Fruit fly (Drosophila melanogaster): ENCODE data around the gene Smyd3.

Gene Smyd3

DNA sequence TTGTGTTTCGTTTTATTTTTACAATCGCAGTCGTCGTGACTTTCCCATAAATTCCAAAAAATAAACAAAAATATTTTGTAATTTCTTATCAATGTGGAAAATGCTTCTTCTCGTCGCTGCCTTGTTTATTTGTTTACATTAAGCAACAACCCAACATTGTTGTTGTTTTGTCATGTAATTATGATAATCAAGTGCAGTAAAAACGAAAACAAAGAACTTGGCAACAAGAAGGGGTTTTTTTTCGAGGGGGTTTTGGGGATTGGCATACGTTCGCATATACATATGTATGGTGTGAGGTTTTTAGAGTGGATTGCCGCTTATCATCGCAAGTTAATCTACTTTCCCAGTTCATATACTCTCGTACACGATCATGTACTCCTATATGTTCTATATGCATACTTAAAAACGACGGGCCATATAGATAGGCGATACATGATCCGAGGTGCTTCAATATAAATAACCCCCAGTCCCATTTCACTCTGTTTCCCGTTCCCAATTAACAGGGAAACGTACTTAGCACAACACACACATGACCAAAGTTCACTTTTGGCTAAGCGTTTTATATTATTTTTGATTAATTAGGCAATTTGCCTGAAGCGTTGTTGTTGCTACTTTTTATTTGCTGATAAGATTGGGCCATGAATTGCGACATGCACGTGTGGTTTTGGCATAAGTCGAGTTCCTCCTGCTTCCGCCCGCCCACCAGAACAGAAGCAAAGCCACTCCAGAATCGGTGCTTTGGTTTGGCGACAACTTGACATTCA is 45.0 kb upstream of the Smyd3 start (continued):
- peak; percentile 11 for TF ChIP-seq Sox100B (GFP tag; optimal IDR thresholded peaks at IDR 0.05)
- TF ChIP-seq CG12071 (GFP tag; optimal IDR thresholded peaks at IDR 0.05): peak; percentile 38
- peak; percentile 24 for TF ChIP-seq mirr (GFP tag; optimal IDR thresholded peaks at IDR 0.05)
- TF ChIP-seq CG10462 (GFP tag; optimal IDR thresholded peaks at IDR 0.05): no peak
- TF ChIP-seq CG8281 (tag; optimal IDR thresholded peaks at IDR 0.05): no peak
- no peak for TF ChIP-seq CG33213 (GFP tag; optimal IDR thresholded peaks at IDR 0.05)
- peak; percentile 19 for TF ChIP-seq oc (tag; optimal IDR thresholded peaks at IDR 0.05)
- TF ChIP-seq dmrt99B (tag; optimal IDR thresholded peaks at IDR 0.05): peak; percentile 5
- peak; percentile 82 for TF ChIP-seq sens (GFP tag)
- TF ChIP-seq sd (tag; optimal IDR thresholded peaks at IDR 0.05): peak; percentile 32
- TF ChIP-seq PHDP (tag; optimal IDR thresholded peaks at IDR 0.05): peak; percentile 32
- peak; percentile 42 for TF ChIP-seq CG4360 (GFP tag; IDR thresholded peaks at IDR 0.05)
- peak; percentile 58 for TF ChIP-seq sug (tag; optimal IDR thresholded peaks at IDR 0.05)
- peak; percentile 59 for TF ChIP-seq Asciz (GFP tag; optimal IDR thresholded peaks at IDR 0.05)
- peak; percentile 20 for TF ChIP-seq CG31365 (tag; optimal IDR thresholded peaks at IDR 0.05)
- peak; percentile 40 for TF ChIP-seq salm (tag; optimal IDR thresholded peaks at IDR 0.05)
- peak; percentile 40; the same call in 1 of the 2 replicates for TF ChIP-seq vvl (GFP tag; IDR thresholded peaks at IDR 0.05)
- peak; percentile 25 for TF ChIP-seq CG13296 (GFP tag; optimal IDR thresholded peaks at IDR 0.05)
- peak; percentile 23 for TF ChIP-seq Blimp-1 (GFP tag; optimal IDR thresholded peaks at IDR 0.05)
- TF ChIP-seq run (tag; optimal IDR thresholded peaks at IDR 0.05): peak; percentile 15
- peak; percentile 27 for TF ChIP-seq gem (tag; optimal IDR thresholded peaks at IDR 0.05)
- peak; percentile 32 for TF ChIP-seq BtbVII (GFP tag; optimal IDR thresholded peaks at IDR 0.05)
- no peak for TF ChIP-seq CG4820 (GFP tag; optimal IDR thresholded peaks at IDR 0.05)
- TF ChIP-seq HmgZ (tag; optimal IDR thresholded peaks at IDR 0.05): peak; percentile 29
- peak; percentile 4 for TF ChIP-seq CG6813 (GFP tag; optimal IDR thresholded peaks at IDR 0.05)
- TF ChIP-seq BEAF-32 (GFP tag; optimal IDR thresholded peaks at IDR 0.05): no peak
- TF ChIP-seq Sox102F (GFP tag; optimal IDR thresholded peaks at IDR 0.05): peak; percentile 21
- peak; percentile 10; the same call in 1 of the 2 replicates for TF ChIP-seq Xrp1 (GFP tag; IDR thresholded peaks at IDR 0.05)
- TF ChIP-seq lab (GFP tag; optimal IDR thresholded peaks at IDR 0.05): peak; percentile 28
- TF ChIP-seq CTCF (GFP tag; optimal IDR thresholded peaks at IDR 0.05): peak; percentile 21
- peak; percentile 7 for TF ChIP-seq D19A (tag; optimal IDR thresholded peaks at IDR 0.05)
- TF ChIP-seq CG12299 (tag; optimal IDR thresholded peaks at IDR 0.05): peak; percentile 12
- peak; percentile 25 for TF ChIP-seq CG34376 (GFP tag; optimal IDR thresholded peaks at IDR 0.05)
- peak; percentile 0 for TF ChIP-seq CG15514 (GFP tag; optimal IDR thresholded peaks at IDR 0.05)

DNA sequence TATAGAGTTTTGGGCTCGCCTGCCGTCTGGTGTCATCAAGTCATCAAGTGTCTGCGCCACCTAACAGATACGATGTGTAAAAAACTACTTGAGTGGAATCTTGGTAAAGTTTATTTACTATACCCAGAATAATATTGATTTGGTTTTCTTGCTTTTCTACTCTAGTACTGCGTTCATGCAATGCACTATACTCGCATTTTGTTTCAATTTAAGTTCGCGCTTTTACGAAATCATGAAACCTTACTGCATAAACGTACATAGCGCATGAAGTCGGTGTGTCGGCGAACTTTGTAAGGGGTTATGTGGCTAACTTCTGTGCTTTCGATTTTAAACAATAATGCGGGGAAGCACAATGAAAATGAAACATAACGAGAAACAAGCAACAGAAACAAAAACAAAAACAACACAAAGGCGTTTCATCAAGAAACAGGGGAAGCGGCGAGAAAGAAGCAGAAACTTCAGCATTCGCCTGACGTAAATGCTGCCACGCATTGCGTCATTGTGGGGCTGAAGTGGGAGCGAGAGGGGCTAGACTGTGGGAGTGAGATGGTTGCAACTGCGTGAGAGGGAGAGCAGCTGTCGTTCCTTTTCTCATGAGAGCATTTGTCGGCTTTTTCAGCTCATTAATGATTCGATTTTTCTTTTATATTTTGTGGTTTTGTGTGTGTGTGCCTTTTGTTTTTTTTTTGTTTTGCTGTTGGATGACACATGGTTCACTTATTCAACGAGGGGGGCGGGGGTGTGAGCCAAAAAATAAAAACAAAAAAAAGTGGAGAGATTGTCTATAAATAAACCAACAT is 43.6 kb upstream of the Smyd3 start:
- TF ChIP-seq Hand (GFP tag; optimal IDR thresholded peaks at IDR 0.05) (no peak), insv (GFP tag; optimal IDR thresholded peaks at IDR 0.05) (no peak), CG7839 (tag; optimal IDR thresholded peaks at IDR 0.05) (peak; percentile 4), CG9215 (GFP tag; IDR thresholded peaks at IDR 0.05) (no peak), CG6854 (GFP tag; optimal IDR thresholded peaks at IDR 0.05) (no peak), CG8924 (tag; optimal IDR thresholded peaks at IDR 0.05) (no peak), ci (GFP tag; IDR thresholded peaks at IDR 0.05) (no peak), CG9797 (GFP tag; optimal IDR thresholded peaks at IDR 0.05) (no peak), Blimp-1 (GFP tag; optimal IDR thresholded peaks at IDR 0.05) (peak; percentile 62), Trl (optimal IDR thresholded peaks at IDR 0.05) (peak; percentile 75 to 86), Trl (GFP tag; optimal IDR thresholded peaks at IDR 0.05) (no peak), HmgD (GFP tag; optimal IDR thresholded peaks at IDR 0.05) (no peak), CG32772 (GFP tag; IDR thresholded peaks at IDR 0.05) (0 out of 2 replicates have a peak, but pooled peaks have one; percentile 17), CG1832 (GFP tag; optimal IDR thresholded peaks at IDR 0.05) (peak; percentile 85), Fer3 (tag; optimal IDR thresholded peaks at IDR 0.05) (no peak), seq (GFP tag; IDR thresholded peaks at IDR 0.05) (no peak; the same call in 1 of the 2 replicates)
